Fruit fly (Drosophila melanogaster) whole organism, prepupa: Measurements from ENCODE around the gene CG8814.

Source experiments
- CG1621 ChIP-seq: fragments of 200-800 bp; sonication (Bioruptor generic); optimal IDR thresholded peaks from 3 replicates; lab custom pipeline; 2018; ENCODE audit warnings: missing biosample characterization, mild to moderate bottlenecking, missing genetic modification characterization
- CG34406 ChIP-seq: fragments of 200-800 bp; sonication (Bioruptor generic); optimal IDR thresholded peaks from 3 replicates; lab custom pipeline; 2016; ENCODE audit warnings: missing biosample characterization, missing genetic modification characterization
- CG6792 ChIP-seq: fragments of 200-800 bp; sonication (Bioruptor generic); optimal IDR thresholded peaks from 3 replicates; lab custom pipeline; 2016; ENCODE audit warnings: missing biosample characterization, missing genetic modification characterization
- Hr4 ChIP-seq: fragments of 200-800 bp; sonication (Bioruptor generic); optimal IDR thresholded peaks from 3 replicates; lab custom pipeline; 2016; ENCODE audit warnings: missing biosample characterization, missing genetic modification characterization
- OdsH ChIP-seq: fragments of 200-800 bp; sonication (Bioruptor generic); optimal IDR thresholded peaks from 3 replicates; lab custom pipeline; 2016; ENCODE audit warnings: missing biosample characterization, missing genetic modification characterization
- Sox15 ChIP-seq: fragments of 200-800 bp; sonication (Bioruptor generic); optimal IDR thresholded peaks from 3 replicates; lab custom pipeline; 2016; ENCODE audit warnings: missing biosample characterization, missing genetic modification characterization
- salr ChIP-seq, 2 experiments: fragments of 200-800 bp; sonication (Bioruptor generic); optimal IDR thresholded peaks; 3 replicates each; lab custom pipeline; 2016 to 2018; ENCODE audit warnings: missing biosample characterization in 2 of 2, missing genetic modification characterization in 2 of 2, mild to moderate bottlenecking in 1 of 2

DNA sequence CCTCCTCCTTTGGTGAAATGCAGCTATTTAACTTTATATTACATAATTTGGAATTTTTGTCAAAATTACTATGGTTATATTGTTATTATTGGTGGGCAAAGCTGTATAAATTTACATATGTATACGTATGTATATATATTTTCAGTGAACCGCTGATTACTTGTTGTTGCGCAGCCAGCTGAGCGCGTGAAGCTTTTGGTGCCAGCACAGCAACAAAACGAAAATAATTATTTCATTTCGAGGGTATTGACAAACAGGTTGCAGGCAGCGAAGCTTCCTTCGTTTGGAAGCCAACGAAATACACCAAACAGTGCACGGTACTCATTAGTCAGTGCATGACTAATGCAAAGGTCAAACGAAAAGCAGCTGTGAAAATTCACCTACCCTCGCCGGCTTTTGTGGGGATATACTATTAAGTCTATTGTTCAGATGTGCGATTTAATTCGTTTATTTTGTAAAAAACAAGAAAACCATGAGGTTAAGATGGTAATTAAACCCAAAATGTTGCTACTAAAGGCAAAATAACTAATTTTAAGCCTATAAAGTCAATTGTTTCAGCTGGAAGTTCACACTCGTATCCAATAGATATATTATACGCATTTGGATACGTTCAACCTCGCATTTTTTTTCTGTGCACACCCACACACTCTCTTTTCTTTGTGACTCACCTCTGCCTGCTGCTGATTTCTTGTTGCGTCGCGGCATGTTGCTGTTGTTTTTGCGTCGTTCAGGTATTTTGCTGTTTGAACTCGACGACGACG, 1.5 kb upstream of the CG8814 start:
- no peak for TF ChIP-seq Sox15 (GFP tag; lab: Kevin White, UChicago)
- peak; percentile 44 for TF ChIP-seq CG6792 (GFP tag; lab: Kevin White, UChicago)
- peak; percentile 55 for TF ChIP-seq CG34406 (GFP tag; lab: Kevin White, UChicago)
- TF ChIP-seq OdsH: peak; percentile 63
- peak; percentile 69 for TF ChIP-seq Hr4 (GFP tag; lab: Kevin White, UChicago)
- no peak for TF ChIP-seq CG1621 (tag; lab: Kevin White, UChicago)
- TF ChIP-seq salr (GFP tag; optimal IDR thresholded peaks at IDR 0.05; lab: Kevin White, UChicago): peak in 1 of 2 experiments; percentile 31
